Worm (Caenorhabditis elegans) whole organism, L4 larva: ENCODE measurements around the gene fcmt-1.

Source experiments
- F26F4.8 ChIP-seq: fragments of 200-800 bp; sonication (Bioruptor generic); conservative IDR thresholded peaks from 2 replicates; pipeline ENCODE4 v1.3.6; 2022; ENCODE audit warnings: missing genetic modification characterization, missing compliant biosample characterization
- F37D6.2 ChIP-seq: sonication (generic microtip); optimal IDR thresholded peaks from 2 replicates; lab custom pipeline; 2016; ENCODE audit warnings: mild to moderate bottlenecking, missing genetic modification characterization, missing compliant biosample characterization
- F49E8.2 ChIP-seq: sonication (generic microtip); optimal IDR thresholded peaks from 2 replicates; lab custom pipeline; 2016; ENCODE audit warnings: missing compliant biosample characterization, mild to moderate bottlenecking, missing genetic modification characterization, borderline replicate concordance
- T20F7.1 ChIP-seq: fragments of 200-800 bp; sonication (Bioruptor generic); optimal IDR thresholded peaks from 2 replicates; lab custom pipeline; 2018; ENCODE audit warnings: mild to moderate bottlenecking, missing genetic modification characterization, missing compliant biosample characterization
- Y105C5A.15 ChIP-seq: fragments of 200-800 bp; sonication (Bioruptor generic); IDR thresholded peaks from 2 replicates; pipeline ENCODE4 v1.3.6; 2022; ENCODE audit warnings: missing genetic modification characterization, missing compliant biosample characterization
- Y48G9A.11 ChIP-seq: fragments of 200-800 bp; sonication (Bioruptor generic); IDR thresholded peaks from 2 replicates; pipeline ENCODE4 v1.3.6; 2022; ENCODE audit warnings: missing genetic modification reagents, missing genetic modification characterization, missing compliant biosample characterization
- Y75B8A.6 ChIP-seq: fragments of 200-800 bp; sonication (Bioruptor generic); IDR thresholded peaks from 2 replicates; pipeline ENCODE4 v1.3.6; 2022; ENCODE audit warnings: missing genetic modification reagents, missing genetic modification characterization, missing compliant biosample characterization
- aha-1 ChIP-seq: fragments of 150-350 bp; peaks from one replicate; lab custom pipeline; 2014; ENCODE audit warnings: missing biosample characterization, missing genetic modification characterization
- ama-1 ChIP-seq: fragments of 150-350 bp; optimal IDR thresholded peaks from 2 replicates; lab custom pipeline; 2014; ENCODE audit warnings: inconsistent platforms, mixed read lengths
- ceh-20 ChIP-seq: fragments of 200-800 bp; sonication (Bioruptor generic); IDR thresholded peaks from 2 replicates; pipeline ENCODE4 v1.3.6; 2022; ENCODE audit warnings: missing genetic modification reagents, missing genetic modification characterization, missing compliant biosample characterization
- ceh-28 ChIP-seq: fragments of 150-350 bp; optimal IDR thresholded peaks from 2 replicates; lab custom pipeline; 2014; ENCODE audit warnings: missing biosample characterization, missing genetic modification reagents, missing genetic modification characterization
- ceh-32 ChIP-seq: sonication (generic microtip); optimal IDR thresholded peaks from 2 replicates; lab custom pipeline; 2016; ENCODE audit warnings: mild to moderate bottlenecking, missing genetic modification characterization, missing compliant biosample characterization; ENCODE audit not compliant: poor library complexity
- ceh-82 ChIP-seq: sonication (generic microtip); optimal IDR thresholded peaks from 2 replicates; lab custom pipeline; 2017; ENCODE audit warnings: missing biosample characterization, missing genetic modification characterization
- cey-2 ChIP-seq: sonication (generic microtip); optimal IDR thresholded peaks from 3 replicates; lab custom pipeline; 2017; ENCODE audit warnings: missing genetic modification characterization, mild to moderate bottlenecking, missing compliant biosample characterization, antibody characterized with exemption, borderline replicate concordance; ENCODE audit not compliant: insufficient read depth
- ctbp-1 ChIP-seq: fragments of 200-800 bp; sonication (Bioruptor generic); IDR thresholded peaks from 2 replicates; pipeline ENCODE4 v1.3.6; 2022; ENCODE audit warnings: missing genetic modification reagents, missing genetic modification characterization, missing compliant biosample characterization
- daf-12 ChIP-seq: fragments of 150-350 bp; optimal IDR thresholded peaks from 2 replicates; lab custom pipeline; 2014; ENCODE audit warnings: missing biosample characterization, missing genetic modification reagents, missing genetic modification characterization
- daf-19 ChIP-seq: fragments of 200-800 bp; sonication (Bioruptor generic); conservative IDR thresholded peaks from 2 replicates; pipeline ENCODE4 v1.3.6; 2022; ENCODE audit warnings: missing genetic modification characterization, missing compliant biosample characterization
- dmd-6 ChIP-seq: fragments of 200-800 bp; sonication (Bioruptor generic); IDR thresholded peaks from 2 replicates; pipeline ENCODE4 v1.3.6; 2022; ENCODE audit warnings: missing genetic modification reagents, missing genetic modification characterization, missing compliant biosample characterization
- dpl-1 ChIP-seq: fragments of 150-350 bp; optimal IDR thresholded peaks from 2 replicates; lab custom pipeline; 2014; ENCODE audit warnings: missing biosample characterization, missing genetic modification reagents, missing genetic modification characterization
- duxl-1 ChIP-seq: sonication (generic microtip); optimal IDR thresholded peaks from 2 replicates; lab custom pipeline; 2016; ENCODE audit warnings: mild to moderate bottlenecking, missing genetic modification characterization, moderate library complexity, missing compliant biosample characterization; ENCODE audit not compliant: poor library complexity
- hif-1 ChIP-seq, 2 experiments: sonication (generic microtip); optimal IDR thresholded peaks; 2 replicates each; lab custom pipeline; 2016 to 2017; ENCODE audit warnings: missing compliant biosample characterization in 2 of 2, missing genetic modification characterization in 2 of 2, missing genetic modification reagents in 2 of 2, missing genotype in 2 of 2, mild to moderate bottlenecking in 1 of 2
- hlh-11 ChIP-seq: fragments of 200-800 bp; sonication (Bioruptor generic); optimal IDR thresholded peaks from 2 replicates; lab custom pipeline; 2018; ENCODE audit warnings: mild to moderate bottlenecking, missing genetic modification characterization, missing compliant biosample characterization
- hlh-30 ChIP-seq: sonication (generic microtip); optimal IDR thresholded peaks from 2 replicates; lab custom pipeline; 2017; ENCODE audit warnings: antibody characterized with exemption, mild to moderate bottlenecking, missing genetic modification characterization, missing compliant biosample characterization; ENCODE audit not compliant: insufficient read depth
- lin-13 ChIP-seq: fragments of 150-350 bp; optimal IDR thresholded peaks from 2 replicates; lab custom pipeline; 2014; ENCODE audit warnings: missing biosample characterization, missing genetic modification reagents, missing genetic modification characterization
- lin-15B ChIP-seq: fragments of 150-350 bp; sonication (generic microtip); optimal IDR thresholded peaks from 3 replicates; lab custom pipeline; 2014; ENCODE audit warnings: missing biosample characterization, missing genetic modification characterization
- lin-38 ChIP-seq: fragments of 200-800 bp; sonication (Bioruptor generic); IDR thresholded peaks from 2 replicates; pipeline ENCODE4 v1.3.6; 2022; ENCODE audit warnings: missing genetic modification reagents, missing genetic modification characterization, missing compliant biosample characterization
- lin-39 ChIP-seq: fragments of 150-350 bp; optimal IDR thresholded peaks from 2 replicates; lab custom pipeline; 2014; ENCODE audit warnings: missing biosample characterization, missing genetic modification reagents, missing genetic modification characterization
- lsy-2 ChIP-seq, 2 experiments: fragments of 150-350 bp in 1 of 2; sonication (generic microtip) in 1 of 2; optimal IDR thresholded peaks; 2 replicates each; lab custom pipeline; 2014 to 2017; ENCODE audit warnings: missing biosample characterization in 2 of 2, missing genetic modification characterization in 2 of 2
- mdl-1 ChIP-seq, 2 experiments: fragments of 150-350 bp in 1 of 2; sonication (generic microtip) in 1 of 2; optimal IDR thresholded peaks; 2 replicates each; lab custom pipeline; 2014 to 2017; ENCODE audit warnings: missing biosample characterization in 2 of 2, missing genetic modification characterization in 2 of 2
- mep-1 ChIP-seq: fragments of 150-350 bp; sonication (generic microtip); optimal IDR thresholded peaks from 3 replicates; lab custom pipeline; 2014; ENCODE audit warnings: missing biosample characterization, missing genetic modification characterization
- mes-2 ChIP-seq: sonication (generic microtip); optimal IDR thresholded peaks from 2 replicates; lab custom pipeline; 2016; ENCODE audit warnings: missing genotype, mild to moderate bottlenecking, missing genetic modification characterization, missing compliant biosample characterization; ENCODE audit not compliant: poor library complexity, severe bottlenecking
- nhr-10 ChIP-seq: fragments of 150-350 bp; optimal IDR thresholded peaks from 2 replicates; lab custom pipeline; 2014; ENCODE audit warnings: missing biosample characterization, missing genetic modification characterization
- nhr-237 ChIP-seq: sonication (generic microtip); optimal IDR thresholded peaks from 2 replicates; lab custom pipeline; 2017; ENCODE audit warnings: missing biosample characterization, missing genetic modification characterization
- nhr-28 ChIP-seq: fragments of 150-350 bp; optimal IDR thresholded peaks from 2 replicates; lab custom pipeline; 2014; ENCODE audit warnings: missing biosample characterization, missing genetic modification characterization
- php-3 ChIP-seq: fragments of 200-800 bp; sonication (Bioruptor generic); IDR thresholded peaks from 2 replicates; pipeline ENCODE4 v1.3.6; 2022; ENCODE audit warnings: missing genetic modification reagents, missing genetic modification characterization, missing compliant biosample characterization
- rbr-2 ChIP-seq: sonication (generic microtip); optimal IDR thresholded peaks from 2 replicates; lab custom pipeline; 2016; ENCODE audit warnings: missing genotype, missing genetic modification characterization, missing compliant biosample characterization
- set-16 ChIP-seq: fragments of 200-800 bp; sonication (Bioruptor generic); IDR thresholded peaks from 2 replicates; pipeline ENCODE4 v1.3.6; 2022; ENCODE audit warnings: missing genetic modification reagents, missing genetic modification characterization, missing compliant biosample characterization
- snpc-4 ChIP-seq: fragments of 150-350 bp; optimal IDR thresholded peaks from 2 replicates; lab custom pipeline; 2014; ENCODE audit warnings: missing biosample characterization, missing genetic modification characterization
- spr-1 ChIP-seq: sonication (generic microtip); optimal IDR thresholded peaks from 2 replicates; lab custom pipeline; 2016; ENCODE audit warnings: mild to moderate bottlenecking, missing genetic modification characterization, missing compliant biosample characterization
- spr-3 ChIP-seq: fragments of 200-800 bp; sonication (Bioruptor generic); optimal IDR thresholded peaks from 2 replicates; lab custom pipeline; 2018; ENCODE audit warnings: mild to moderate bottlenecking, missing genetic modification characterization, missing compliant biosample characterization
- tra-1 ChIP-seq: fragments of 200-800 bp; sonication (Bioruptor generic); IDR thresholded peaks from 2 replicates; pipeline ENCODE4 v1.3.6; 2022; ENCODE audit warnings: missing genetic modification reagents, missing genetic modification characterization, missing compliant biosample characterization
- unc-130 ChIP-seq: sonication (generic microtip); optimal IDR thresholded peaks from 2 replicates; lab custom pipeline; 2016; ENCODE audit warnings: missing genetic modification reagents, missing genetic modification characterization, missing compliant biosample characterization
- unc-39 ChIP-seq: sonication (generic microtip); optimal IDR thresholded peaks from 2 replicates; lab custom pipeline; 2017; ENCODE audit warnings: missing biosample characterization, missing genetic modification characterization
- unc-62 ChIP-seq, 3 experiments: fragments of 150-350 bp in 1 of 3; sonication (generic microtip); optimal IDR thresholded peaks in 2 of 3; peaks in 1 of 3; 1 replicate in 1 of 3; 2 replicates in 2 of 3; lab custom pipeline; 2014 to 2017; ENCODE audit warnings: missing biosample characterization in 3 of 3, missing genetic modification characterization in 3 of 3, missing genetic modification reagents in 3 of 3, missing genotype in 1 of 3
- vab-7 ChIP-seq: fragments of 200-800 bp; sonication (Bioruptor generic); IDR thresholded peaks from 2 replicates; pipeline ENCODE4 v1.3.6; 2022; ENCODE audit warnings: missing genetic modification reagents, missing genetic modification characterization, missing compliant biosample characterization
- zfp-3 ChIP-seq: fragments of 200-800 bp; sonication (Bioruptor generic); conservative IDR thresholded peaks from 2 replicates; pipeline ENCODE4 v1.3.6; 2022; ENCODE audit warnings: missing genetic modification reagents, missing genetic modification characterization, missing compliant biosample characterization
- zip-11 ChIP-seq: fragments of 200-800 bp; sonication (Bioruptor generic); IDR thresholded peaks from 2 replicates; pipeline ENCODE4 v1.3.6; 2022; ENCODE audit warnings: missing genetic modification characterization, missing compliant biosample characterization
- zip-2 ChIP-seq: fragments of 150-350 bp; optimal IDR thresholded peaks from 2 replicates; lab custom pipeline; 2014; ENCODE audit warnings: missing biosample characterization, missing genetic modification characterization

fcmt-1 gene

ce11 chrII:11725615-11726014 is 16.3 kb upstream of the fcmt-1 start:
- TF ChIP-seq set-16 (GFP tag; lab: Robert Waterston, UW), result peak; percentile 39; the same call in 1 of the 2 replicates
- no peak for TF ChIP-seq lin-39 (tag; lab: Kevin White, UChicago)
- no peak for TF ChIP-seq dpl-1 (GFP tag; lab: Kevin White, UChicago)
- TF ChIP-seq lin-15B (tag; lab: Kevin White, UChicago), result no peak
- TF ChIP-seq aha-1 (tag; lab: Kevin White, UChicago), result peak; percentile 85

ce11 chrII:11724362-11724761 is 15.0 kb upstream of the fcmt-1 start:
- peak; percentile 100 for TF ChIP-seq aha-1 (tag; lab: Kevin White, UChicago)
- no peak for TF ChIP-seq F26F4.8
- TF ChIP-seq nhr-28 (tag; lab: Kevin White, UChicago), result peak; percentile 44
- TF ChIP-seq spr-3 (GFP tag; lab: Kevin White, UChicago), result no peak
- peak; percentile 65 for TF ChIP-seq mep-1 (tag; lab: Kevin White, UChicago)
- peak; percentile 46; the same call in 1 of the 2 replicates for TF ChIP-seq zfp-3
- TF ChIP-seq zip-11, result no peak
- TF ChIP-seq ama-1, result no peak
- peak; percentile 28; the same call in 1 of the 2 replicates for TF ChIP-seq dmd-6 (GFP tag; lab: Robert Waterston, UW)
- no peak for TF ChIP-seq lin-15B (tag; lab: Kevin White, UChicago)
- TF ChIP-seq php-3 (GFP tag; lab: Robert Waterston, UW), result no peak
- TF ChIP-seq Y75B8A.6 (GFP tag; lab: Robert Waterston, UW), result no peak
- TF ChIP-seq ceh-32 (tag; lab: Kevin White, UChicago), result no peak
- TF ChIP-seq unc-39 (tag; lab: Kevin White, UChicago), result no peak
- peak; percentile 61; the same call in 1 of the 2 replicates for TF ChIP-seq ctbp-1 (GFP tag; lab: Robert Waterston, UW)
- peak; percentile 36 to 55 for TF ChIP-seq mdl-1 (tag; optimal IDR thresholded peaks at IDR 0.05; lab: Kevin White, UChicago)
- TF ChIP-seq ceh-20, result peak; percentile 50; the same call in 1 of the 2 replicates
- TF ChIP-seq rbr-2 (tag; lab: Kevin White, UChicago), result peak; percentile 30
- TF ChIP-seq zip-2 (tag; lab: Kevin White, UChicago), result no peak
- TF ChIP-seq ceh-82, result no peak
- TF ChIP-seq vab-7 (GFP tag; lab: Robert Waterston, UW), result no peak
- TF ChIP-seq F49E8.2 (tag; lab: Kevin White, UChicago), result no peak
- TF ChIP-seq lin-13 (GFP tag; lab: Kevin White, UChicago), result peak; percentile 36
- peak; percentile 31 for TF ChIP-seq T20F7.1 (GFP tag; lab: Kevin White, UChicago)
- TF ChIP-seq snpc-4, result no peak
- TF ChIP-seq daf-12 (tag; lab: Kevin White, UChicago), result no peak
- TF ChIP-seq hif-1 (tag; optimal IDR thresholded peaks at IDR 0.05; lab: Kevin White, UChicago), result peak; percentile 78 to 99
- TF ChIP-seq unc-62 (GFP tag; optimal IDR thresholded peaks at IDR 0.05 in 1 of 2; lab: Kevin White, UChicago), result peak in 1 of 2 experiments; percentile 92
- no peak for TF ChIP-seq unc-62 (tag; optimal IDR thresholded peaks at IDR 0.05; lab: Kevin White, UChicago)
- no peak for TF ChIP-seq ceh-28 (tag; lab: Kevin White, UChicago)
- TF ChIP-seq F37D6.2 (tag; lab: Kevin White, UChicago), result peak; percentile 2
- peak; percentile 53 for TF ChIP-seq hlh-11 (tag; lab: Kevin White, UChicago)
- TF ChIP-seq lsy-2 (tag; optimal IDR thresholded peaks at IDR 0.05; lab: Kevin White, UChicago), result peak in 1 of 2 experiments; percentile 75
- no peak for TF ChIP-seq nhr-237 (tag; lab: Kevin White, UChicago)
- TF ChIP-seq duxl-1, result no peak
- peak; percentile 50 for TF ChIP-seq hlh-30 (tag; lab: Kevin White, UChicago)
- TF ChIP-seq spr-1 (tag; lab: Kevin White, UChicago), result peak; percentile 45
- no peak for TF ChIP-seq nhr-10
- TF ChIP-seq Y105C5A.15 (GFP tag; lab: Robert Waterston, UW), result no peak
- no peak for TF ChIP-seq unc-130
- no peak for TF ChIP-seq tra-1 (GFP tag; lab: Robert Waterston, UW)
- no peak for TF ChIP-seq cey-2
- no peak for TF ChIP-seq lin-38 (GFP tag; lab: Robert Waterston, UW)
- no peak for TF ChIP-seq daf-19 (GFP tag; lab: Robert Waterston, UW)
- no peak for TF ChIP-seq Y48G9A.11 (GFP tag; lab: Robert Waterston, UW)
- TF ChIP-seq mes-2 (tag; lab: Kevin White, UChicago), result peak; percentile 18
